Worm (Caenorhabditis elegans) whole organism, midembryonic: ENCODE data around the gene F53F4.7.

ENCODE experiments used
- T22C8.4 ChIP-seq: fragments of 200-800 bp; sonication (Bioruptor generic); IDR thresholded peaks from 2 replicates; pipeline ENCODE4 v1.3.6; 2022; ENCODE audit warnings: missing genetic modification characterization, missing compliant biosample characterization
- cog-1 ChIP-seq: sonication (generic microtip); optimal IDR thresholded peaks from 2 replicates; lab custom pipeline; 2016; ENCODE audit warnings: missing genetic modification characterization, missing compliant biosample characterization
- flt-1 ChIP-seq: fragments of 200-800 bp; sonication (Bioruptor generic); IDR thresholded peaks from 2 replicates; pipeline ENCODE4 v1.3.6; 2022; ENCODE audit warnings: missing genetic modification characterization, missing compliant biosample characterization
- klf-2 ChIP-seq: fragments of 200-800 bp; sonication (Bioruptor generic); conservative IDR thresholded peaks from 2 replicates; pipeline ENCODE4 v1.3.6; 2022; ENCODE audit warnings: missing genetic modification reagents, missing genetic modification characterization, missing compliant biosample characterization
- med-1 ChIP-seq: sonication (generic microtip); optimal IDR thresholded peaks from 2 replicates; lab custom pipeline; 2017; ENCODE audit warnings: missing genetic modification characterization, mild to moderate bottlenecking, missing compliant biosample characterization, antibody characterized with exemption, missing genetic modification reagents; ENCODE audit not compliant: insufficient read depth
- ref-1 ChIP-seq: fragments of 200-800 bp; sonication (Bioruptor generic); conservative IDR thresholded peaks from 2 replicates; pipeline ENCODE4 v1.3.6; 2022; ENCODE audit warnings: missing genetic modification reagents, missing genetic modification characterization, missing compliant biosample characterization
- tab-1 ChIP-seq: fragments of 200-800 bp; sonication (Bioruptor generic); IDR thresholded peaks from 2 replicates; pipeline ENCODE4 v1.3.6; 2022; ENCODE audit warnings: missing genetic modification characterization, missing compliant biosample characterization
- ztf-23 ChIP-seq: fragments of 200-800 bp; sonication (Bioruptor generic); IDR thresholded peaks from 2 replicates; pipeline ENCODE4 v1.3.6; 2022; ENCODE audit warnings: missing genetic modification reagents, missing genetic modification characterization, missing compliant biosample characterization
- ztf-29 ChIP-seq: fragments of 200-800 bp; sonication (Bioruptor generic); IDR thresholded peaks from 2 replicates; pipeline ENCODE4 v1.3.6; 2022; ENCODE audit warnings: missing genetic modification reagents, missing genetic modification characterization, missing compliant biosample characterization

The F53F4.7 gene

ce11 chrV:13565197-13565596, 48.6 kb downstream of the F53F4.7 start:
- TF ChIP-seq med-1: no peak
- 0 out of 2 replicates have a peak, but pooled peaks have one; percentile 9 for TF ChIP-seq T22C8.4
- TF ChIP-seq cog-1: no peak
- TF ChIP-seq tab-1 (GFP tag; lab: Robert Waterston, UW): no peak
- TF ChIP-seq ref-1: no peak
- TF ChIP-seq klf-2: no peak
- no peak for TF ChIP-seq flt-1 (GFP tag; lab: Robert Waterston, UW)
- no peak for TF ChIP-seq ztf-23 (GFP tag; lab: Robert Waterston, UW)
- TF ChIP-seq ztf-29 (GFP tag; lab: Robert Waterston, UW): no peak

ce11 chrV:13563841-13564240, 49.9 kb downstream of the F53F4.7 start, which contains the start of gene grl-17:
Gene grl-17 (minus strand): TSS chrV:13563941.
- TF ChIP-seq T22C8.4: no peak
- no peak for TF ChIP-seq ztf-29 (GFP tag; lab: Robert Waterston, UW)
- TF ChIP-seq flt-1 (GFP tag; lab: Robert Waterston, UW): no peak
- no peak for TF ChIP-seq ztf-23 (GFP tag; lab: Robert Waterston, UW)
- no peak for TF ChIP-seq med-1
- no peak for TF ChIP-seq klf-2
- TF ChIP-seq cog-1: no peak
- no peak for TF ChIP-seq ref-1
- TF ChIP-seq tab-1 (GFP tag; lab: Robert Waterston, UW): no peak

ce11 chrV:13562748-13563147, 51.0 kb downstream of the F53F4.7 start:
- TF ChIP-seq ztf-29 (GFP tag; lab: Robert Waterston, UW): no peak
- TF ChIP-seq ref-1: no peak
- TF ChIP-seq T22C8.4: no peak
- TF ChIP-seq tab-1 (GFP tag; lab: Robert Waterston, UW): no peak
